Fruit fly (Drosophila melanogaster) S2 (cell line): ENCODE data around the gene Csas.

Experiments
- CG8478 ChIP-seq: fragments of >200 bp; optimal IDR thresholded peaks from 2 replicates; lab custom pipeline; 2018
- CTCF ChIP-seq, 2 experiments: fragments of >200 bp; optimal IDR thresholded peaks; 2 replicates each; lab custom pipeline; 2018

DNA sequence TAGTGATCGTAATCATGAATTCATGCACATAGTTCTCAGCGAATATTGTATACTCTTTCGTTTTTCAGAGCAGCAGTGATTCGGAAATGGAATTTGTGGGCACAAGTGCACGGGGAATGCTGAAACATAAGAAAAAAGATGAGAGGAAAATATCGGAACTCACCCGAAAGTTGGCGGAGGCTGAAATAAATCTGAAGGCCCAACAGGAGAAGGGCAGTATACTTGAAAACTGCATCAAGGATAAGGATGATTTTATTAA is 14.4 kb upstream of the Csas start:
- TF ChIP-seq CG8478 (no peak), CTCF (optimal IDR thresholded peaks at IDR 0.05; lab: Kevin White, UChicago) (no peak)
